Comparison of ENCODE assay signal across 4 worm cellular contexts in the genomic region with DNA sequence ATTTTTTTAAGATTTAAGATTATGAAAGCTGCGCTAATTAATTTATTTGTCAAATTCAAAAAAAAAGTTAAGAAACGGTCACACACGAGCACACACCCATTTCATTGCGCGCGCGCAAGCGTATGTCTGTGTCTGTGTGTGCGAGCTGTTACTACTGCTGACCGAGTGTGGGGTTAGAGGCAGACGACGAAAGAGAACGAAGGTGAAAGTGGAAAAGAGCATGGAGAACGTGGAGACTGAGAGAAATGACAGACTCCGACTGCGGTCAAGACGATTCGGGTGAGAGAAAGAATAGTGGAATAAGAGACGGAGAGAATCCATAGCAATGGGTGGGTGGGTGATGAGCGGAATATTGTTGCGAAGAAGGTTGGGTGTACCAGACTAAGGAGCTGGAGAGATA.
TF ChIP-seq lines count a peak whose summit lies in the region.

No protein-coding gene starts in this region.

TF ChIP-seq in whole organism, L2 larva, 48 proteins besides CTCF, POLR2A, EP300 and RAD21 (continues in another document):
- TF ChIP-seq snpc-4 (tag; optimal IDR thresholded peaks at IDR 0.05; lab: Kevin White, UChicago), result no peak
- TF ChIP-seq Y55F3AM.14 (GFP tag; optimal IDR thresholded peaks at IDR 0.05; lab: Kevin White, UChicago), result no peak
- no peak for TF ChIP-seq skn-1 (tag; optimal IDR thresholded peaks at IDR 0.05; lab: Kevin White, UChicago)
- TF ChIP-seq sem-4 (tag; optimal IDR thresholded peaks at IDR 0.05; lab: Kevin White, UChicago), result peak; percentile 54
- peak; percentile 64 for TF ChIP-seq crh-2 (tag; optimal IDR thresholded peaks at IDR 0.05; lab: Kevin White, UChicago)
- TF ChIP-seq nhr-77 (tag; optimal IDR thresholded peaks at IDR 0.05; lab: Kevin White, UChicago), result no peak
- TF ChIP-seq C34F6.9 (tag; optimal IDR thresholded peaks at IDR 0.05; lab: Kevin White, UChicago), result peak; percentile 83
- TF ChIP-seq ceh-16 (tag; optimal IDR thresholded peaks at IDR 0.05; lab: Kevin White, UChicago), result peak; percentile 56
- TF ChIP-seq F13H6.1 (tag; optimal IDR thresholded peaks at IDR 0.05; lab: Kevin White, UChicago), result peak; percentile 82
- peak; percentile 63 for TF ChIP-seq unc-55 (GFP tag; optimal IDR thresholded peaks at IDR 0.05; lab: Kevin White, UChicago)
- TF ChIP-seq ztf-4 (tag; optimal IDR thresholded peaks at IDR 0.05; lab: Kevin White, UChicago), result no peak
- peak; percentile 21 for TF ChIP-seq egl-27 (tag; optimal IDR thresholded peaks at IDR 0.05; lab: Kevin White, UChicago)
- peak; percentile 8 for TF ChIP-seq gmeb-1 (tag; optimal IDR thresholded peaks at IDR 0.05; lab: Kevin White, UChicago)
- no peak for TF ChIP-seq alr-1 (tag; optimal IDR thresholded peaks at IDR 0.05; lab: Kevin White, UChicago)
- TF ChIP-seq lsy-2 (tag; optimal IDR thresholded peaks at IDR 0.05; lab: Kevin White, UChicago), result peak; percentile 1 to 73
- TF ChIP-seq nhr-10 (tag; optimal IDR thresholded peaks at IDR 0.05; lab: Kevin White, UChicago), result no peak
- peak; percentile 89 for TF ChIP-seq nhr-129 (tag; optimal IDR thresholded peaks at IDR 0.05; lab: Kevin White, UChicago)
- peak; percentile 81 for TF ChIP-seq fos-1 (tag; optimal IDR thresholded peaks at IDR 0.05; lab: Kevin White, UChicago)
- TF ChIP-seq sma-3 (GFP tag; optimal IDR thresholded peaks at IDR 0.05; lab: Kevin White, UChicago), result peak; percentile 63
- peak; percentile 30 to 76 for TF ChIP-seq mdl-1 (tag; optimal IDR thresholded peaks at IDR 0.05; lab: Kevin White, UChicago)
- peak; percentile 0 for TF ChIP-seq zag-1 (tag; optimal IDR thresholded peaks at IDR 0.05; lab: Kevin White, UChicago)
- TF ChIP-seq nhr-25 (tag; optimal IDR thresholded peaks at IDR 0.05; lab: Kevin White, UChicago), result peak; percentile 63

TF ChIP-seq in whole organism, L4 larva, 104 proteins besides CTCF, POLR2A, EP300 and RAD21 (continues in another document):
- TF ChIP-seq aly-2 (tag; optimal IDR thresholded peaks at IDR 0.05; lab: Kevin White, UChicago) (no peak), zip-11 (GFP tag; IDR thresholded peaks at IDR 0.05; lab: Robert Waterston, UW) (no peak), egl-43 (GFP tag; IDR thresholded peaks at IDR 0.05; lab: Robert Waterston, UW) (peak; percentile 78), ces-1 (GFP tag; optimal IDR thresholded peaks at IDR 0.05; lab: Kevin White, UChicago) (no peak), lin-13 (GFP tag; optimal IDR thresholded peaks at IDR 0.05; lab: Kevin White, UChicago) (no peak), hlh-11 (tag; optimal IDR thresholded peaks at IDR 0.05; lab: Kevin White, UChicago) (peak; percentile 91), nhr-102 (tag; optimal IDR thresholded peaks at IDR 0.05; lab: Kevin White, UChicago) (peak; percentile 11), lin-39 (tag; optimal IDR thresholded peaks at IDR 0.05; lab: Kevin White, UChicago) (no peak), set-16 (GFP tag; IDR thresholded peaks at IDR 0.05; lab: Robert Waterston, UW) (peak; percentile 31; the same call in 1 of the 2 replicates), fos-1 (tag; optimal IDR thresholded peaks at IDR 0.05; lab: Kevin White, UChicago) (no peak), dmd-6 (GFP tag; IDR thresholded peaks at IDR 0.05; lab: Robert Waterston, UW) (peak; percentile 45), nhr-41 (GFP tag; IDR thresholded peaks at IDR 0.05; lab: Robert Waterston, UW) (peak; percentile 50; the same call in 1 of the 2 replicates), snpc-4 (tag; optimal IDR thresholded peaks at IDR 0.05; lab: Kevin White, UChicago) (no peak), daf-8 (GFP tag; IDR thresholded peaks at IDR 0.05; lab: Robert Waterston, UW) (no peak), ctbp-1 (GFP tag; IDR thresholded peaks at IDR 0.05; lab: Robert Waterston, UW) (peak; percentile 9; the same call in 1 of the 2 replicates), nhr-11 (tag; optimal IDR thresholded peaks at IDR 0.05; lab: Kevin White, UChicago) (peak; percentile 23), unc-39 (tag; optimal IDR thresholded peaks at IDR 0.05; lab: Kevin White, UChicago) (no peak), skn-1 (tag; optimal IDR thresholded peaks at IDR 0.05; lab: Kevin White, UChicago) (no peak), lin-29 (GFP tag; IDR thresholded peaks at IDR 0.05; lab: Robert Waterston, UW) (no peak), mxl-2 (GFP tag; conservative IDR thresholded peaks at IDR 0.05; lab: Robert Waterston, UW) (no peak), nhr-42 (GFP tag; IDR thresholded peaks at IDR 0.05; lab: Robert Waterston, UW) (no peak), ceh-20 (GFP tag; IDR thresholded peaks at IDR 0.05; lab: Robert Waterston, UW) (0 out of 2 replicates have a peak, but pooled peaks have one; percentile 10), dpl-1 (GFP tag; optimal IDR thresholded peaks at IDR 0.05; lab: Kevin White, UChicago) (peak; percentile 46)

TF ChIP-seq in whole organism, late embryonic, 69 proteins besides CTCF, POLR2A, EP300 and RAD21 (continues in another document):
- TF ChIP-seq ets-4 (tag; optimal IDR thresholded peaks at IDR 0.05; lab: Kevin White, UChicago) (no peak), ceh-30 (tag; optimal IDR thresholded peaks at IDR 0.05; lab: Kevin White, UChicago) (peak; percentile 55), odd-2 (tag; optimal IDR thresholded peaks at IDR 0.05; lab: Kevin White, UChicago) (no peak), ceh-19 (GFP tag; optimal IDR thresholded peaks at IDR 0.05; lab: Kevin White, UChicago) (peak; percentile 20), mec-3 (tag; optimal IDR thresholded peaks at IDR 0.05; lab: Kevin White, UChicago; ENCODE audit: borderline replicate concordance) (no peak), ref-2 (tag; optimal IDR thresholded peaks at IDR 0.05; lab: Kevin White, UChicago) (peak; percentile 69), elt-2 (tag; optimal IDR thresholded peaks at IDR 0.05; lab: Kevin White, UChicago) (peak; percentile 21), ceh-9 (tag; optimal IDR thresholded peaks at IDR 0.05; lab: Kevin White, UChicago) (no peak), unc-86 (tag; optimal IDR thresholded peaks at IDR 0.05; lab: Kevin White, UChicago) (no peak), tbx-2 (tag; optimal IDR thresholded peaks at IDR 0.05; lab: Kevin White, UChicago) (peak; percentile 71), che-1 (tag; optimal IDR thresholded peaks at IDR 0.05; lab: Kevin White, UChicago) (no peak), ceh-45 (GFP tag; IDR thresholded peaks at IDR 0.05; lab: Robert Waterston, UW) (no peak), T23F11.4 (GFP tag; optimal IDR thresholded peaks at IDR 0.05; lab: Kevin White, UChicago) (no peak), fkh-6 (tag; optimal IDR thresholded peaks at IDR 0.05; lab: Kevin White, UChicago) (no peak), nfya-1 (tag; optimal IDR thresholded peaks at IDR 0.05; lab: Kevin White, UChicago) (peak; percentile 79), dve-1 (tag; optimal IDR thresholded peaks at IDR 0.05; lab: Kevin White, UChicago) (no peak), sdc-2 (tag; optimal IDR thresholded peaks at IDR 0.05; lab: Kevin White, UChicago) (peak; percentile 67), fkh-10 (GFP tag; optimal IDR thresholded peaks at IDR 0.05; lab: Kevin White, UChicago) (no peak), ceh-31 (tag; optimal IDR thresholded peaks at IDR 0.05; lab: Kevin White, UChicago) (peak; percentile 81), sox-4 (tag; optimal IDR thresholded peaks at IDR 0.05; lab: Kevin White, UChicago) (no peak), C38D4.7 (GFP tag; optimal IDR thresholded peaks at IDR 0.05; lab: Kevin White, UChicago) (no peak), K09A11.1 (tag; optimal IDR thresholded peaks at IDR 0.05; lab: Kevin White, UChicago; ENCODE audit: insufficient read depth) (no peak), pha-4 (tag; optimal IDR thresholded peaks at IDR 0.05; lab: Kevin White, UChicago) (no peak), nhr-11 (tag; optimal IDR thresholded peaks at IDR 0.05; lab: Kevin White, UChicago) (no peak), ama-1 (optimal IDR thresholded peaks at IDR 0.05; lab: Kevin White, UChicago) (peak; percentile 16)

TF ChIP-seq in whole organism, mixed stage, embryonic, 35 proteins besides CTCF, POLR2A, EP300 and RAD21:
- TF ChIP-seq lsy-2 (tag; optimal IDR thresholded peaks at IDR 0.05; lab: Kevin White, UChicago) (peak; percentile 15), drap-1 (GFP tag; optimal IDR thresholded peaks at IDR 0.05; lab: Kevin White, UChicago) (peak; percentile 43), nhr-237 (tag; optimal IDR thresholded peaks at IDR 0.05; lab: Kevin White, UChicago) (peak; percentile 9), hlh-1 (tag; optimal IDR thresholded peaks at IDR 0.05; lab: Kevin White, UChicago) (peak; percentile 45), nhr-12 (tag; optimal IDR thresholded peaks at IDR 0.05; lab: Kevin White, UChicago) (no peak), mep-1 (tag; optimal IDR thresholded peaks at IDR 0.05; lab: Kevin White, UChicago) (peak; percentile 53), pha-4 (tag; optimal IDR thresholded peaks at IDR 0.05; lab: Kevin White, UChicago) (peak; percentile 81), blmp-1 (tag; optimal IDR thresholded peaks at IDR 0.05; lab: Kevin White, UChicago) (peak; percentile 90), snpc-4 (tag; optimal IDR thresholded peaks at IDR 0.05; lab: Kevin White, UChicago) (no peak), sem-2 (GFP tag; optimal IDR thresholded peaks at IDR 0.05; lab: Kevin White, UChicago) (no peak), nhr-76 (tag; optimal IDR thresholded peaks at IDR 0.05; lab: Kevin White, UChicago) (no peak), elt-1 (tag; optimal IDR thresholded peaks at IDR 0.05; lab: Kevin White, UChicago; ENCODE audit: borderline replicate concordance, insufficient read depth) (no peak), ces-1 (GFP tag; optimal IDR thresholded peaks at IDR 0.05; lab: Kevin White, UChicago) (peak; percentile 42), mls-2 (tag; optimal IDR thresholded peaks at IDR 0.05; lab: Kevin White, UChicago) (peak; percentile 46), ham-2 (GFP tag; optimal IDR thresholded peaks at IDR 0.05; lab: Kevin White, UChicago) (peak; percentile 64), unc-120 (tag; optimal IDR thresholded peaks at IDR 0.05; lab: Kevin White, UChicago; ENCODE audit: poor library complexity, severe bottlenecking) (peak; percentile 84), ceh-39 (tag; optimal IDR thresholded peaks at IDR 0.05; lab: Kevin White, UChicago) (peak; percentile 35), nhr-2 (tag; optimal IDR thresholded peaks at IDR 0.05; lab: Kevin White, UChicago) (peak; percentile 80), sptf-1 (tag; optimal IDR thresholded peaks at IDR 0.05; lab: Kevin White, UChicago) (peak; percentile 67), unc-62 (GFP tag; optimal IDR thresholded peaks at IDR 0.05; lab: Kevin White, UChicago) (peak; percentile 74), M03D4.4 (tag; optimal IDR thresholded peaks at IDR 0.05; lab: Kevin White, UChicago) (peak; percentile 11), cnd-1 (tag; optimal IDR thresholded peaks at IDR 0.05; lab: Kevin White, UChicago) (peak; percentile 69), lin-13 (tag; optimal IDR thresholded peaks at IDR 0.05; lab: Kevin White, UChicago) (peak; percentile 63), lin-32 (GFP tag; optimal IDR thresholded peaks at IDR 0.05; lab: Kevin White, UChicago) (peak; percentile 30), tbx-8 (GFP tag; optimal IDR thresholded peaks at IDR 0.05; lab: Kevin White, UChicago) (no peak)
TF ChIP-seq in whole organism, mixed stage, embryonic: peak in this region for 19.
